Fruit fly (Drosophila melanogaster) Kc167 (cell line): ENCODE data around the gene Cpr78Ca.

Source experiments
- Myc ChIP-seq: fragments of >200 bp; optimal IDR thresholded peaks from 2 replicates; lab custom pipeline; 2017; ENCODE audit warnings: missing external identifiers
- h ChIP-seq: fragments of >200 bp; optimal IDR thresholded peaks from 3 replicates; lab custom pipeline; 2018; ENCODE audit warnings: missing external identifiers

dm6 chr3L:21300280-21300679 lies 7.7 kb upstream of the Cpr78Ca start, which contains the start of gene Cpr78Cc:
- TF ChIP-seq h (lab: Kevin White, UChicago) (no peak), Myc (lab: Kevin White, UChicago) (no peak)
